Fruit fly (Drosophila melanogaster): ENCODE measurements around the gene Dus4.

Gene Dus4

dm6 chr2L:19014032-19014880 lies 48.8 kb upstream of the Dus4 start (continued):
- TF ChIP-seq CG6854 (GFP tag; optimal IDR thresholded peaks at IDR 0.05): peak; percentile 87
- TF ChIP-seq pum (GFP tag; optimal IDR thresholded peaks at IDR 0.05): peak; percentile 3
- TF ChIP-seq CG13624 (GFP tag; optimal IDR thresholded peaks at IDR 0.05): no peak
- TF ChIP-seq CG11093 (GFP tag; IDR thresholded peaks at IDR 0.05): 0 out of 3 replicates have a peak, but pooled peaks have one; percentile 34
- peak; percentile 24 for TF ChIP-seq CG18764 (GFP tag; optimal IDR thresholded peaks at IDR 0.05)
- peak; percentile 66 for TF ChIP-seq CG9817 (tag; optimal IDR thresholded peaks at IDR 0.05)
- peak; percentile 70 for TF ChIP-seq CG6813 (GFP tag; optimal IDR thresholded peaks at IDR 0.05)
- no peak for TF ChIP-seq Stat92E (GFP tag; optimal IDR thresholded peaks at IDR 0.05)
- TF ChIP-seq CG8281 (tag; optimal IDR thresholded peaks at IDR 0.05): peak; percentile 59
- peak; percentile 26 for TF ChIP-seq CG15696 (tag; optimal IDR thresholded peaks at IDR 0.05)
- peak; percentile 18 for TF ChIP-seq CG12155 (GFP tag; optimal IDR thresholded peaks at IDR 0.05)
- TF ChIP-seq Bdp1 (GFP tag; optimal IDR thresholded peaks at IDR 0.05): no peak
- TF ChIP-seq HLH54F (GFP tag; optimal IDR thresholded peaks at IDR 0.05): peak; percentile 10
- peak; percentile 92 for TF ChIP-seq CG2678 (tag; optimal IDR thresholded peaks at IDR 0.05)
- TF ChIP-seq CG2120 (GFP tag; optimal IDR thresholded peaks at IDR 0.05): peak; percentile 75
- TF ChIP-seq lmd (GFP tag; IDR thresholded peaks at IDR 0.05): peak; percentile 62
- peak; percentile 53 for TF ChIP-seq CG9932 (GFP tag; IDR thresholded peaks at IDR 0.05)
- TF ChIP-seq Blimp-1 (GFP tag; optimal IDR thresholded peaks at IDR 0.05): peak; percentile 70
- peak; percentile 82 for TF ChIP-seq row (GFP tag; IDR thresholded peaks at IDR 0.05)
- TF ChIP-seq CG14014 (GFP tag; IDR thresholded peaks at IDR 0.05): peak; percentile 63
- TF ChIP-seq CG10366 (GFP tag; IDR thresholded peaks at IDR 0.05): peak; percentile 46; the same call in 1 of the 2 replicates
- TF ChIP-seq dysf (GFP tag; IDR thresholded peaks at IDR 0.05): peak; percentile 79
- peak; percentile 78 for TF ChIP-seq Sox102F (GFP tag; optimal IDR thresholded peaks at IDR 0.05)
- peak; percentile 46 for TF ChIP-seq gsb-n (tag; optimal IDR thresholded peaks at IDR 0.05)
- TF ChIP-seq al (GFP tag; IDR thresholded peaks at IDR 0.05): 0 out of 2 replicates have a peak, but pooled peaks have one; percentile 18
- no peak for TF ChIP-seq crol (GFP tag; IDR thresholded peaks at IDR 0.05)
- no peak for TF ChIP-seq chm (GFP tag; IDR thresholded peaks at IDR 0.05)
- no peak for TF ChIP-seq sd (tag; optimal IDR thresholded peaks at IDR 0.05)
- TF ChIP-seq D (optimal IDR thresholded peaks at IDR 0.05): no peak
- TF ChIP-seq D (GFP tag; optimal IDR thresholded peaks at IDR 0.05): peak; percentile 69
- peak; percentile 36; the same call in 1 of the 2 replicates for TF ChIP-seq CG4404 (GFP tag; IDR thresholded peaks at IDR 0.05)
- TF ChIP-seq HLH3B (GFP tag; IDR thresholded peaks at IDR 0.05): peak; percentile 70
- peak; percentile 78 for TF ChIP-seq org-1 (GFP tag; optimal IDR thresholded peaks at IDR 0.05)
- TF ChIP-seq CG2712 (tag; optimal IDR thresholded peaks at IDR 0.05): peak; percentile 79
- TF ChIP-seq CG8478 (optimal IDR thresholded peaks at IDR 0.05): no peak
- no peak for TF ChIP-seq btn (GFP tag; optimal IDR thresholded peaks at IDR 0.05)
- peak in 1 of 2 experiments; percentile 79 for TF ChIP-seq Hr51 (GFP tag; optimal IDR thresholded peaks at IDR 0.05)
- no peak for TF ChIP-seq CG8944 (GFP tag; optimal IDR thresholded peaks at IDR 0.05)
- no peak for TF ChIP-seq crc (GFP tag; optimal IDR thresholded peaks at IDR 0.05)
- TF ChIP-seq CG4707 (GFP tag; optimal IDR thresholded peaks at IDR 0.05): no peak
- peak; percentile 90 for TF ChIP-seq lab (GFP tag; optimal IDR thresholded peaks at IDR 0.05)
- no peak for TF ChIP-seq HLH4C (GFP tag; IDR thresholded peaks at IDR 0.05; ENCODE audit: partially characterized antibody)
- peak; percentile 30 for TF ChIP-seq CG13123 (GFP tag; optimal IDR thresholded peaks at IDR 0.05)
- peak; percentile 46 for TF ChIP-seq HmgZ (tag; optimal IDR thresholded peaks at IDR 0.05)
- peak; percentile 73 for TF ChIP-seq sisA (GFP tag; IDR thresholded peaks at IDR 0.05)
- TF ChIP-seq CG18476 (GFP tag; optimal IDR thresholded peaks at IDR 0.05): peak; percentile 61
- peak; percentile 62 for TF ChIP-seq CG5180 (GFP tag; optimal IDR thresholded peaks at IDR 0.05)
- TF ChIP-seq PHDP (tag; optimal IDR thresholded peaks at IDR 0.05): peak; percentile 81
- 0 out of 2 replicates have a peak, but pooled peaks have one; percentile 24 for TF ChIP-seq ap (GFP tag; IDR thresholded peaks at IDR 0.05)

Measured in whole organism, embryonic.